Worm (Caenorhabditis elegans): ENCODE results near the gene C37C3.9.

Gene C37C3.9

ce11 chrV:7824138-7824537, 30.4 kb downstream of the C37C3.9 start:
- no peak for TF ChIP-seq nhr-67 (tag; optimal IDR thresholded peaks at IDR 0.05)
- TF ChIP-seq jun-1 (tag; optimal IDR thresholded peaks at IDR 0.05) = no peak
- TF ChIP-seq fkh-10 (GFP tag; optimal IDR thresholded peaks at IDR 0.05) = no peak
- TF ChIP-seq nhr-237 (tag; optimal IDR thresholded peaks at IDR 0.05) = no peak
- no peak for TF ChIP-seq ceh-82 (tag; optimal IDR thresholded peaks at IDR 0.05)
- no peak for TF ChIP-seq nhr-76 (tag; optimal IDR thresholded peaks at IDR 0.05)
- TF ChIP-seq ama-1 (optimal IDR thresholded peaks at IDR 0.05) = no peak
- no peak for TF ChIP-seq nhr-77 (tag; optimal IDR thresholded peaks at IDR 0.05)
- no peak for TF ChIP-seq elt-1 (tag; optimal IDR thresholded peaks at IDR 0.05)
- TF ChIP-seq ZK546.5 (tag; optimal IDR thresholded peaks at IDR 0.05) = no peak
- TF ChIP-seq unc-39 (tag; optimal IDR thresholded peaks at IDR 0.05) = no peak
- no peak for TF ChIP-seq daf-12 (tag; optimal IDR thresholded peaks at IDR 0.05)
- no peak for TF ChIP-seq fos-1 (tag; optimal IDR thresholded peaks at IDR 0.05)
- TF ChIP-seq elt-3 (tag; optimal IDR thresholded peaks at IDR 0.05) = no peak
- TF ChIP-seq skn-1 (tag; optimal IDR thresholded peaks at IDR 0.05) = no peak
- no peak for TF ChIP-seq pha-4 (tag; optimal IDR thresholded peaks at IDR 0.05)
- no peak for TF ChIP-seq hmg-11 (tag; optimal IDR thresholded peaks at IDR 0.05)

ce11 chrV:7822655-7823054, 31.8 kb downstream of the C37C3.9 start:
- TF ChIP-seq lin-39 (tag; optimal IDR thresholded peaks at IDR 0.05) (peak; percentile 22), ztf-11 (tag; optimal IDR thresholded peaks at IDR 0.05) (no peak), nfya-1 (tag; optimal IDR thresholded peaks at IDR 0.05; ENCODE audit: insufficient read depth) (peak; percentile 9), ztf-4 (tag; optimal IDR thresholded peaks at IDR 0.05) (no peak), egl-5 (tag; optimal IDR thresholded peaks at IDR 0.05) (no peak), unc-62 (GFP tag; optimal IDR thresholded peaks at IDR 0.05) (peak; percentile 71)

- no peak for TF ChIP-seq nhr-237 (tag; optimal IDR thresholded peaks at IDR 0.05)
- peak; percentile 54 for TF ChIP-seq nhr-23 (tag; optimal IDR thresholded peaks at IDR 0.05)
- TF ChIP-seq nhr-77 (tag; optimal IDR thresholded peaks at IDR 0.05) = no peak
- no peak for TF ChIP-seq ceh-82 (tag; optimal IDR thresholded peaks at IDR 0.05)
- no peak for TF ChIP-seq unc-39 (tag; optimal IDR thresholded peaks at IDR 0.05)
- TF ChIP-seq jun-1 (tag; optimal IDR thresholded peaks at IDR 0.05) = no peak
- no peak for TF ChIP-seq nhr-43 (tag; optimal IDR thresholded peaks at IDR 0.05; ENCODE audit: poor library complexity, severe bottlenecking)
- TF ChIP-seq nhr-25 (tag; optimal IDR thresholded peaks at IDR 0.05) = no peak
- no peak for TF ChIP-seq sea-2 (GFP tag; optimal IDR thresholded peaks at IDR 0.05)
- no peak for TF ChIP-seq aly-2 (tag; optimal IDR thresholded peaks at IDR 0.05)
- no peak for TF ChIP-seq nhr-11 (tag; optimal IDR thresholded peaks at IDR 0.05)
- no peak for TF ChIP-seq lin-39 (tag; optimal IDR thresholded peaks at IDR 0.05)
- no peak for TF ChIP-seq ceh-16 (tag; optimal IDR thresholded peaks at IDR 0.05)
- no peak for TF ChIP-seq ama-1 (optimal IDR thresholded peaks at IDR 0.05)
- TF ChIP-seq ztf-11 (tag; optimal IDR thresholded peaks at IDR 0.05) = no peak
- no peak for TF ChIP-seq R02D3.7 (tag; optimal IDR thresholded peaks at IDR 0.05)
- no peak for TF ChIP-seq daf-12 (tag; optimal IDR thresholded peaks at IDR 0.05)
- no peak for TF ChIP-seq elt-1 (tag; optimal IDR thresholded peaks at IDR 0.05)
- no peak for TF ChIP-seq ztf-4 (tag; optimal IDR thresholded peaks at IDR 0.05)
- no peak for TF ChIP-seq tbx-2 (tag; optimal IDR thresholded peaks at IDR 0.05)
- TF ChIP-seq snpc-4 (tag; optimal IDR thresholded peaks at IDR 0.05) = peak; percentile 19
- TF ChIP-seq pqm-1 (tag; optimal IDR thresholded peaks at IDR 0.05) = peak; percentile 37
- TF ChIP-seq pha-4 (tag; optimal IDR thresholded peaks at IDR 0.05) = peak; percentile 73
- TF ChIP-seq nhr-12 (tag; optimal IDR thresholded peaks at IDR 0.05) = no peak
- peak; percentile 51 for TF ChIP-seq lin-15B (tag; optimal IDR thresholded peaks at IDR 0.05)
- peak; percentile 50 for TF ChIP-seq nfya-1 (tag; optimal IDR thresholded peaks at IDR 0.05; ENCODE audit: insufficient read depth)
- no peak for TF ChIP-seq ceh-9 (tag; optimal IDR thresholded peaks at IDR 0.05)
- TF ChIP-seq nhr-76 (tag; optimal IDR thresholded peaks at IDR 0.05) = no peak
- TF ChIP-seq ceh-28 (tag; optimal IDR thresholded peaks at IDR 0.05) = no peak
- TF ChIP-seq elt-3 (tag; optimal IDR thresholded peaks at IDR 0.05) = no peak
- TF ChIP-seq hmg-11 (tag; optimal IDR thresholded peaks at IDR 0.05) = no peak
- TF ChIP-seq lsy-12 (tag; optimal IDR thresholded peaks at IDR 0.05) = no peak
- no peak for TF ChIP-seq mdl-1 (tag; optimal IDR thresholded peaks at IDR 0.05)
- TF ChIP-seq ZK546.5 (tag; optimal IDR thresholded peaks at IDR 0.05) = no peak
- peak; percentile 39 for TF ChIP-seq elt-2 (tag; optimal IDR thresholded peaks at IDR 0.05)
- TF ChIP-seq nhr-28 (tag; optimal IDR thresholded peaks at IDR 0.05) = no peak
- no peak for TF ChIP-seq unc-62 (GFP tag; optimal IDR thresholded peaks at IDR 0.05)
- no peak for TF ChIP-seq eor-1 (tag; optimal IDR thresholded peaks at IDR 0.05)
- no peak for TF ChIP-seq fkh-10 (GFP tag; optimal IDR thresholded peaks at IDR 0.05)
Measured at ce11 chrV:7820270-7820669, 34.2 kb downstream of the C37C3.9 start, which contains the start of gene lbp-4. Gene lbp-4 (plus strand): TSS chrV:7820578.

Data from whole organism, L3 larva.